Worm (Caenorhabditis elegans) whole organism, late embryonic: ENCODE measurements around the gene F20D6.9.

ENCODE experiments used
- C08G9.2 ChIP-seq: sonication (generic microtip); optimal IDR thresholded peaks from 2 replicates; lab custom pipeline; 2016; ENCODE audit warnings: mild to moderate bottlenecking, missing genetic modification characterization, moderate library complexity, missing compliant biosample characterization
- C38D4.7 ChIP-seq: fragments of 200-800 bp; sonication (Bioruptor generic); optimal IDR thresholded peaks from 2 replicates; lab custom pipeline; 2018; ENCODE audit warnings: mild to moderate bottlenecking, missing genetic modification characterization, moderate library complexity, missing compliant biosample characterization
- F13H6.1 ChIP-seq: sonication (generic microtip); optimal IDR thresholded peaks from 2 replicates; lab custom pipeline; 2016; ENCODE audit warnings: missing genetic modification characterization, missing compliant biosample characterization
- ama-1 ChIP-seq: fragments of 150-350 bp; optimal IDR thresholded peaks from 2 replicates; lab custom pipeline; 2014
- ceh-14 ChIP-seq: sonication (generic microtip); optimal IDR thresholded peaks from 2 replicates; lab custom pipeline; 2016; ENCODE audit warnings: missing genotype, missing genetic modification characterization, missing compliant biosample characterization
- ceh-19 ChIP-seq: fragments of 200-800 bp; sonication (Bioruptor generic); optimal IDR thresholded peaks from 2 replicates; lab custom pipeline; 2018; ENCODE audit warnings: mild to moderate bottlenecking, missing genetic modification characterization, missing compliant biosample characterization
- ceh-2 ChIP-seq: sonication (generic microtip); optimal IDR thresholded peaks from 2 replicates; lab custom pipeline; 2016; ENCODE audit warnings: missing genotype, missing genetic modification characterization, missing compliant biosample characterization
- ceh-22 ChIP-seq: sonication (generic microtip); optimal IDR thresholded peaks from 2 replicates; lab custom pipeline; 2017; ENCODE audit warnings: missing biosample characterization, missing genetic modification characterization
- ceh-24 ChIP-seq: sonication (generic microtip); optimal IDR thresholded peaks from 2 replicates; lab custom pipeline; 2016; ENCODE audit warnings: mild to moderate bottlenecking, missing genetic modification characterization, missing compliant biosample characterization
- ceh-34 ChIP-seq: sonication (generic microtip); optimal IDR thresholded peaks from 2 replicates; lab custom pipeline; 2016; ENCODE audit warnings: mild to moderate bottlenecking, missing genetic modification characterization, missing compliant biosample characterization
- ceh-45 ChIP-seq: fragments of 200-800 bp; sonication (Bioruptor generic); IDR thresholded peaks from 2 replicates; pipeline ENCODE4 v1.3.6; 2022; ENCODE audit warnings: missing genetic modification reagents, missing genetic modification characterization, missing compliant biosample characterization
- ceh-9 ChIP-seq: sonication (generic microtip); optimal IDR thresholded peaks from 2 replicates; lab custom pipeline; 2016; ENCODE audit warnings: mild to moderate bottlenecking, missing genetic modification characterization, inconsistent platforms, missing compliant biosample characterization
- che-1 ChIP-seq: sonication (generic microtip); optimal IDR thresholded peaks from 2 replicates; lab custom pipeline; 2016; ENCODE audit warnings: mild to moderate bottlenecking, missing genetic modification characterization, missing compliant biosample characterization
- elt-4 ChIP-seq: sonication (generic microtip); optimal IDR thresholded peaks from 2 replicates; lab custom pipeline; 2016; ENCODE audit warnings: missing genetic modification characterization, missing compliant biosample characterization
- ets-4 ChIP-seq: sonication (generic microtip); optimal IDR thresholded peaks from 2 replicates; lab custom pipeline; 2016; ENCODE audit warnings: missing genetic modification characterization, missing compliant biosample characterization
- fkh-10 ChIP-seq: fragments of 150-350 bp; optimal IDR thresholded peaks from 2 replicates; lab custom pipeline; 2014; ENCODE audit warnings: missing biosample characterization, missing genetic modification reagents, missing genetic modification characterization
- gmeb-2 ChIP-seq: sonication (generic microtip); optimal IDR thresholded peaks from 2 replicates; lab custom pipeline; 2016; ENCODE audit warnings: missing genetic modification characterization, inconsistent platforms, missing compliant biosample characterization
- hlh-15 ChIP-seq: sonication (generic microtip); optimal IDR thresholded peaks from 2 replicates; lab custom pipeline; 2016; ENCODE audit warnings: missing genetic modification characterization, missing compliant biosample characterization
- hlh-30 ChIP-seq: sonication (generic microtip); optimal IDR thresholded peaks from 2 replicates; lab custom pipeline; 2017; ENCODE audit warnings: antibody characterized with exemption, missing genetic modification characterization, missing compliant biosample characterization; ENCODE audit not compliant: insufficient read depth
- hlh-6 ChIP-seq: sonication (generic microtip); optimal IDR thresholded peaks from 2 replicates; lab custom pipeline; 2016; ENCODE audit warnings: missing genotype, missing genetic modification characterization, missing compliant biosample characterization
- hlh-8 ChIP-seq: sonication (generic microtip); optimal IDR thresholded peaks from 2 replicates; lab custom pipeline; 2016; ENCODE audit warnings: missing genotype, missing genetic modification characterization, missing compliant biosample characterization
- lin-11 ChIP-seq: fragments of 200-800 bp; sonication (Bioruptor generic); optimal IDR thresholded peaks from 2 replicates; lab custom pipeline; 2018; ENCODE audit warnings: mild to moderate bottlenecking, missing genetic modification characterization, missing compliant biosample characterization
- madf-2 ChIP-seq: sonication (generic microtip); optimal IDR thresholded peaks from 2 replicates; lab custom pipeline; 2017; ENCODE audit warnings: missing genetic modification characterization, missing compliant biosample characterization
- nfya-1 ChIP-seq: sonication (generic microtip); optimal IDR thresholded peaks from 2 replicates; lab custom pipeline; 2017; ENCODE audit warnings: missing genetic modification characterization, mild to moderate bottlenecking, missing compliant biosample characterization, antibody characterized with exemption, moderate library complexity
- nhr-232 ChIP-seq: sonication (generic microtip); optimal IDR thresholded peaks from 2 replicates; lab custom pipeline; 2016; ENCODE audit warnings: missing genetic modification characterization, missing compliant biosample characterization
- pag-3 ChIP-seq: sonication (generic microtip); optimal IDR thresholded peaks from 2 replicates; lab custom pipeline; 2016; ENCODE audit warnings: missing compliant biosample characterization, missing genetic modification characterization, borderline replicate concordance
- pat-9 ChIP-seq: fragments of 200-800 bp; sonication (Bioruptor generic); optimal IDR thresholded peaks from 2 replicates; lab custom pipeline; 2018; ENCODE audit warnings: mild to moderate bottlenecking, missing genetic modification characterization, moderate library complexity, missing compliant biosample characterization
- pros-1 ChIP-seq: fragments of 150-350 bp; optimal IDR thresholded peaks from 2 replicates; lab custom pipeline; 2014; ENCODE audit warnings: missing biosample characterization, missing genetic modification reagents, missing genetic modification characterization
- ref-2 ChIP-seq: sonication (generic microtip); optimal IDR thresholded peaks from 2 replicates; lab custom pipeline; 2016; ENCODE audit warnings: missing genetic modification characterization, missing compliant biosample characterization
- tbx-2 ChIP-seq: sonication (generic microtip); optimal IDR thresholded peaks from 2 replicates; lab custom pipeline; 2016; ENCODE audit warnings: missing genetic modification characterization, missing compliant biosample characterization
- tbx-7 ChIP-seq: sonication (generic microtip); optimal IDR thresholded peaks from 2 replicates; lab custom pipeline; 2016; ENCODE audit warnings: missing genotype, missing genetic modification characterization, missing compliant biosample characterization
- ttx-3 ChIP-seq: sonication (generic microtip); optimal IDR thresholded peaks from 2 replicates; lab custom pipeline; 2016; ENCODE audit warnings: missing genetic modification reagents, missing genetic modification characterization, missing compliant biosample characterization
- unc-3 ChIP-seq, 2 experiments: fragments of 200-800 bp in 1 of 2; sonication (Bioruptor generic) in 1 of 2; sonication (generic microtip) in 1 of 2; conservative IDR thresholded peaks in 1 of 2; optimal IDR thresholded peaks in 1 of 2; 2 replicates each; pipeline versions ENCODE4 v1.3.6 to Lab custom; 2016 to 2022; ENCODE audit warnings: missing compliant biosample characterization in 2 of 2, missing genetic modification characterization in 2 of 2, missing genetic modification reagents in 1 of 2
- unc-42 ChIP-seq: sonication (generic microtip); optimal IDR thresholded peaks from 2 replicates; lab custom pipeline; 2016; ENCODE audit warnings: missing genotype, missing genetic modification characterization, missing compliant biosample characterization
- unc-55 ChIP-seq: sonication (generic microtip); optimal IDR thresholded peaks from 2 replicates; lab custom pipeline; 2017; ENCODE audit warnings: missing biosample characterization, missing genetic modification reagents, missing genetic modification characterization

F20D6.9 gene

DNA sequence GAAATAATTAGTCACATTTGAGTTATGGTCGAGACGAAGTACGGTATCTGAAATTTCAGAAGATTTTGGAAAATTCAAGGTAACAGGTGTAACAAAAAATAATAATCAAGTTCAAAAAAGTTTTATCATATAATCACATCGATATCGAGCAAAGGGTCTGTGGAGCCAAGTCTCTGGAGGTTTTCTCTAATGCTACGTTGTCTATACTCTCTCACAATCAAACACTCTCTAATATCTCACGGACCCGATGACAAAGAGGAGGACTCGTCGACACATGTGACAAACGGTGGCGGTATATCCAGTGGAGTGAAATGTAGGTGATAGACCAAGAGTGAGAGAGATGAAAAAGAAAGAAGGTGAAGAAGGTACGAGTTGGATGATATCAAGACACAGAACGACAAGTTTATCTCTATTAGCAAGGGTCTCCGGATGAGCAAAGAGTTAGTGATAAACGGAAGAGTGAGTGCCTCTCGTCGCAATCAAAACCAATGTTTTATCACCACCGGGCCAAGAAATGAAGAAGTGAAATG is 18.7 kb upstream of the F20D6.9 start, which contains the start of gene F20D6.10 (continued):
- TF ChIP-seq ceh-14 (tag; lab: Kevin White, UChicago) (no peak), ceh-34 (tag; lab: Kevin White, UChicago) (no peak), ceh-19 (no peak), hlh-30 (peak; percentile 85), unc-55 (GFP tag; lab: Kevin White, UChicago) (peak; percentile 82)

DNA sequence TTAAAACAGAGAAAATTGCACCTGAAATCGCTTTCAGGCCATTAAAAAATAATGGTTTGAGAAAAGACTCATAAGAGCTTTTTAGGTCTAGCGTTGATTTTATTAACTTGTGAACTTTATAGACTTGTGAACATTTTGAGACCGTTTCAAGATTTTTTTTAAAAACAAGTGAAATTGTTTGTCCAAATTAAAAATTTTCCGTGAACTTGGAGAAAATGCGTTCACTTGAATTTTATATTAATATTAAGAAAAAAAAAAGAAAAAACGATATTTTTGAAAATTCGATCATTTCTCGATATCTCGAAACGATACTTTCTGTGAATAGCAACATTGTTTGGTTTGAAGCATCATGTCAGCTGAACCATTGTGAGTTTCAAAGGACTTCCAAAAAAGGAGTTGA is 13.2 kb upstream of the F20D6.9 start, which contains the start of gene F20D6.1:
F20D6.1 (plus strand) TSS at position 301 of the 400 bp plus-strand sequence.
- TF ChIP-seq hlh-15 (tag; lab: Kevin White, UChicago) (no peak), ama-1 (lab: Kevin White, UChicago) (no peak), ceh-2 (no peak), unc-55 (GFP tag; lab: Kevin White, UChicago) (no peak), ets-4 (tag; lab: Kevin White, UChicago) (no peak), ttx-3 (no peak), pat-9 (tag; lab: Kevin White, UChicago) (no peak)

DNA sequence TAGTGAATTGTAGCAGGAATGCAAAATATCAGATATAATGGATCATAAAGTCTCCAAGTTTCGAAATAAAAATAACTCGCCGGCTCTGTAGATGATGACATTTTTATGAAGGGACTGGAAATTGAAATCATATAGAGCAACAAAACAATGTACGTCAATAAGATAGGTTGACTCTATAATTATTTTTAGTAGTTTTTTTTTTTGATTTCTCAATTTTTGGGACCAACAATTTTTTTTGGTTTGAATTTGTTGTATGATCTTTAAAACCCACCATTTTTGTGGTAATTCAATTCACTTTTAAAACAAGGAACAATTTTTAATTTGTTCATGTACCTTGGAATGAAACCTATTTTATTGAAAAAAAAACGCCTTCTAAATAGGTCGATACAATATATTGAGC is 12.8 kb upstream of the F20D6.9 start, which contains the start of gene F20D6.12:
F20D6.12 (minus strand) TSS at position 101 of the 400 bp plus-strand sequence.
- no peak for TF ChIP-seq lin-11 (tag; lab: Kevin White, UChicago)
- TF ChIP-seq che-1, result no peak

DNA sequence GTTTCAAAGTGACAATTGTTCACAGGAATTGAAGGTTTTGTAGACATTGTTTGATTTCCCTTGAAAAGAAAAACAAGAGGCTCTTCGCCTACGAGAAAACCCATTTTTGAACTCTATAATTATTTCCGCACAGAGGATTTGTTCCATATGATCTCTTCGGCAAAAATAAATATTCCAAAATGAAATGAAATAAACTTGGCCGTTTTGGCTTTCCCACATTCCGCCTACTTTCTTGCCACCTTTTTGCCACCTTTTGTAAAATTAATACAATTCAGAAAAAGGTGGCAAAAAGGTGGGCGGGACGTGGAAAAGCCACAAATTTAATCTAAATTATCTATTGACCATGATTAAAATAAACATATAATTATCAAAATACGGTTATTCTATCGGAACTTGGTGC is 11.2 kb upstream of the F20D6.9 start, which contains the start of gene F20D6.15:
F20D6.15 (minus strand) TSS at position 47 of the 400 bp plus-strand sequence.
- TF ChIP-seq hlh-8, result no peak
- no peak for TF ChIP-seq unc-3 (GFP tag; conservative IDR thresholded peaks at IDR 0.05; lab: Robert Waterston, UW)
- TF ChIP-seq unc-3 (tag; optimal IDR thresholded peaks at IDR 0.05; lab: Kevin White, UChicago), result no peak
- TF ChIP-seq gmeb-2, result no peak
- no peak for TF ChIP-seq madf-2 (tag; lab: Kevin White, UChicago)
- TF ChIP-seq ceh-24 (tag; lab: Kevin White, UChicago), result no peak
- TF ChIP-seq tbx-7 (tag; lab: Kevin White, UChicago), result no peak
- no peak for TF ChIP-seq hlh-6 (tag; lab: Kevin White, UChicago)
- TF ChIP-seq ref-2 (tag; lab: Kevin White, UChicago), result no peak

DNA sequence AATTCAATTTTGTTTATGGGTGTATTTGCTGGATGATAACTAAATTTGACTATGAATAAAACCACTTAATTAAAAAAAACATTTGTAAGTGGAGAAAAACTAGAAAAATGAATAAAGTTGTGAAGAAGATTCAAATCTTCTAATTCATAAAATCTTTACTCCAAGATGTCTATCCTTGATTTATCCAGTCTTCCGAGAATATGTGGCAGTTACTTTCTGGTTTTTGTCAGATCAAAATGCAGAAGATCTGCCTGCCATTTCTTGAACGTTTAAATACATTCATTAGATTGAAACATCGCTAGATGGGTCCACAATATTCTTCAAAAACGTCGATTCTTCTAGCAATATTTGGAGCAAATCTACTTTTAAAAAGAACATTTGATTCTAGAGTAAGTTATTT is 8.5 kb upstream of the F20D6.9 start, which contains the start of gene F20D6.2:
F20D6.2 (plus strand) TSS at position 301 of the 400 bp plus-strand sequence.
- TF ChIP-seq tbx-2 (tag; lab: Kevin White, UChicago) (no peak), ceh-9 (no peak), unc-42 (no peak), ceh-2 (no peak), ceh-14 (tag; lab: Kevin White, UChicago) (no peak), nfya-1 (tag; lab: Kevin White, UChicago) (no peak), elt-4 (no peak), unc-55 (GFP tag; lab: Kevin White, UChicago) (no peak), gmeb-2 (no peak), ceh-34 (tag; lab: Kevin White, UChicago) (no peak), hlh-6 (tag; lab: Kevin White, UChicago) (no peak), ceh-24 (tag; lab: Kevin White, UChicago) (no peak), ceh-19 (no peak), ceh-45 (no peak), pag-3 (tag; lab: Kevin White, UChicago) (no peak), ceh-22 (no peak), tbx-7 (tag; lab: Kevin White, UChicago) (no peak), C08G9.2 (tag; lab: Kevin White, UChicago) (no peak)
- TF ChIP-seq, all 69 proteins: peak for 0

DNA sequence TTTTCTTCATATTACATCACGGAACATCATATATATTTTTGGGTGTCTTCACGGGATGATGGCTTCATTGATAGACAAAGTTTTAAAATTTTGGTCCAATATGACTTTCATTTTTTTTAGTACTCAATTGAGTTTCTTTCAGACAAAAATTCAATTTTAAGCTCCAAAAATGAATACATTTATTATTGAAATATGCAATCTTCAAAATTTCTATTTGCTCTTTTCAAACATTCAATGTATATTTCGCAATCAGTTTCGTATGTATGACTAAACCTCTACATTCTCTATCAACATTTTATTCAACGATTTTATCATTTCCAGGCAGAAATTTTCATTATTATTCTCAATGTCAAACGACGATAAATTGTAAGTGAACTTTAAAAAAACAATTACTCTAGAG is 6.1 kb upstream of the F20D6.9 start, which contains the start of gene srp-8:
srp-8 (plus strand) TSS at position 301 of the 400 bp plus-strand sequence.
- no peak for TF ChIP-seq gmeb-2
- TF ChIP-seq fkh-10 (GFP tag; lab: Kevin White, UChicago), result no peak
- no peak for TF ChIP-seq tbx-2 (tag; lab: Kevin White, UChicago)
- TF ChIP-seq ceh-45, result no peak
- no peak for TF ChIP-seq F13H6.1 (tag; lab: Kevin White, UChicago)
- TF ChIP-seq ceh-14 (tag; lab: Kevin White, UChicago), result no peak
- TF ChIP-seq nhr-232 (tag; lab: Kevin White, UChicago), result no peak
- TF ChIP-seq C38D4.7 (GFP tag; lab: Kevin White, UChicago), result no peak
- TF ChIP-seq pros-1, result no peak
- TF ChIP-seq ama-1 (lab: Kevin White, UChicago), result no peak
